Worm (Caenorhabditis elegans): ENCODE measurements around the gene tgn-38.

Gene tgn-38

DNA sequence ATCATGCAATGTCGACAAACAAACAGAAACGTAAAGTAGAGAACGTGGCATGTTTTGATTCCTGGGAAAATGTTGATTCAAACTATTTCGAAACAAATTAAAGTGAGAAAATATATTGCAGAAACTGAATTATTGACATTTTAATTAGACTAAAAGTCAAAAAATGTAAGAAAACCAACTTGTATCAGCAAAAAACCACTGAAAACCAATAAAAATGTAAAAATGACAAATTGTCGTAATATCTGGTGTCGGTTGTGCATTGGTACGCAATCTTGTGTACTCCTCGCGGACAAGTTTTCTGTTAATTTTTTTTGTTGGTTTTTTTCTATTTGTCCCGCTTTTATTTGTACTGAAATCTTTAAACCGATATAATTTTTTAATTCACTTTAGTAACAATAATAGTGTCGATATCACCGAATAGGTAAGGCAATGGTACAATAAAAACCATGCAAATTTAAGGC is 778 bp upstream of the tgn-38 start, which contains the start of gene T12G3.11:
TSS of gene T12G3.11 (minus strand) at position 51 of the 461 bp plus-strand sequence.
- TF ChIP-seq lsy-2 (tag; optimal IDR thresholded peaks at IDR 0.05), result peak; percentile 52
- TF ChIP-seq ces-1 (GFP tag; optimal IDR thresholded peaks at IDR 0.05), result peak; percentile 14
- no peak for TF ChIP-seq cnd-1 (tag; optimal IDR thresholded peaks at IDR 0.05)

DNA sequence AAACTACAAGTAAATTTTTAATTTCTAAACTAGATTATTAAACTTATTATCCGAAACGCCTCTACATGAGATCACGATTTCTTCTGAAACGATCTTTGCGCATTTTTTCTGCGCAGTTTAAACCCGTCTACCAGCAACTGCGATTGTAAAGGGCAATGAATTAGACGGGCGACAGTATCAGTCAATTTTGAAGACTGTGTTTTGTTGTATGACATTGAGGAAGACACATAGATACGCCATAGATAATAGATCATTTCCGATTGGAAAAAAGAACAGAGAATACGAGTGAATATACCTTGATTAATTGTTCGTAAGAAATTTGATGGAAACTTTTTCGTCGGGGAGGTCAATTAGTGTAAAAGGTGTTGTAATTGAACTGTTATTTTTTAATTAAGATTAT is 7.6 kb downstream of the tgn-38 start:
- TF ChIP-seq elt-3 (tag; optimal IDR thresholded peaks at IDR 0.05), result no peak
- peak; percentile 20 for TF ChIP-seq elt-1 (tag; optimal IDR thresholded peaks at IDR 0.05; ENCODE audit: borderline replicate concordance, insufficient read depth)
- TF ChIP-seq pha-4 (tag; optimal IDR thresholded peaks at IDR 0.05), result no peak
- no peak for TF ChIP-seq ceh-43 (GFP tag; optimal IDR thresholded peaks at IDR 0.05)
- no peak for TF ChIP-seq blmp-1 (tag; optimal IDR thresholded peaks at IDR 0.05)
- TF ChIP-seq nhr-237 (tag; optimal IDR thresholded peaks at IDR 0.05), result no peak

DNA sequence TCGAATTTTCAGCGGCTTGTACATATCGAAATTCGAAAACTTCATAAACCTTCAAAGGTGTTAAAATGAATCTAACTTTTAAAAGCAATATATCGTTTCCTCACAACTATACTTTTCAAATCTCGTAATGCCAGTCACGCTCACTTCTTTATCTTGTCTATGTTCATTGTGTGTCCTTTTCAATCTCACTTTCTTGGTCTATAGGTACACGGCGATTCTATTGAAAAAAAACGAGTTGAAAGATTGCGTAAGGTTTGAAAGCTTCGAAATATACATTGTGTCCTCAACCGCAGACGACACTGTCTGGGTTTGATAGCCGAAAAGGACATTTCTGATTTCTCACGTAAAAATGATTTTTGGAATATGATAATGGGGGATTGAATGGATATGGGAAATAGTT is 10.1 kb downstream of the tgn-38 start:
- TF ChIP-seq blmp-1 (tag; optimal IDR thresholded peaks at IDR 0.05), result no peak
- no peak for TF ChIP-seq unc-39 (tag; optimal IDR thresholded peaks at IDR 0.05)
- no peak for TF ChIP-seq nhr-28 (tag; optimal IDR thresholded peaks at IDR 0.05)
- no peak for TF ChIP-seq hlh-1 (tag; optimal IDR thresholded peaks at IDR 0.05)
- TF ChIP-seq bed-3 (GFP tag; optimal IDR thresholded peaks at IDR 0.05), result no peak
- no peak for TF ChIP-seq nhr-76 (tag; optimal IDR thresholded peaks at IDR 0.05)
- TF ChIP-seq nhr-12 (tag; optimal IDR thresholded peaks at IDR 0.05), result no peak

ce11 chrIV:12015586-12015985 is 13.4 kb downstream of the tgn-38 start, which contains the start of gene lips-6:
lips-6 (minus strand) TSS chrIV:12015686.
- TF ChIP-seq zip-8 (tag; optimal IDR thresholded peaks at IDR 0.05), result no peak
- TF ChIP-seq flh-1 (GFP tag; optimal IDR thresholded peaks at IDR 0.05), result no peak
- no peak for TF ChIP-seq sem-2 (GFP tag; optimal IDR thresholded peaks at IDR 0.05)
- TF ChIP-seq unc-62 (GFP tag; optimal IDR thresholded peaks at IDR 0.05), result no peak
- no peak for TF ChIP-seq cnd-1 (tag; optimal IDR thresholded peaks at IDR 0.05)

DNA sequence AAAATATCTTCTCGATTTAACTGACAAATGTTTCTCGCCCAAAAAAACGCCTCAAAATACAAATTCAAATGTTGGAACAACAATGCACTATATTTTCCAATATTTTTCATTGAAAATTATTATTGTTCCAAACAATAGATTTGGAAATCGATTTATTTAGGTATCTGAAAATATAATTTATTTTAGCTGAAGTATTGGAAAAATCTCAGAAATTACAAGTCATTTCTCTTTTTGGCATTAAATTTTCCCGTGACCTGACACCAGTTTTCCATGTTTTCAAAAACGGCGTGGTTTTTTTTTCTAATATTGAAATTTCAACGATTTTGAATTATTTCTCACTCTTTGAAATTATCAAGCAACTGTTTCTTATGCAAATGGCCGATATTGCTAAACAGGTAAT is 15.9 kb downstream of the tgn-38 start, which contains the start of gene spe-17:
TSS of gene spe-17 (plus strand) at position 301 of the 400 bp plus-strand sequence.
- TF ChIP-seq mls-2 (tag; optimal IDR thresholded peaks at IDR 0.05), result no peak

- TF ChIP-seq drap-1 (GFP tag; optimal IDR thresholded peaks at IDR 0.05), result peak; percentile 7
- no peak for TF ChIP-seq ham-2 (GFP tag; optimal IDR thresholded peaks at IDR 0.05)
- TF ChIP-seq unc-120 (tag; optimal IDR thresholded peaks at IDR 0.05; ENCODE audit: poor library complexity, severe bottlenecking), result peak; percentile 89
- TF ChIP-seq unc-62 (GFP tag; optimal IDR thresholded peaks at IDR 0.05), result peak; percentile 90
Measured at ce11 chrIV:12012439-12013003, 16.5 kb downstream of the tgn-38 start.

- TF ChIP-seq tbx-8 (GFP tag; optimal IDR thresholded peaks at IDR 0.05), result no peak
- no peak for TF ChIP-seq lin-32 (GFP tag; optimal IDR thresholded peaks at IDR 0.05)
- no peak for TF ChIP-seq elt-1 (tag; optimal IDR thresholded peaks at IDR 0.05; ENCODE audit: borderline replicate concordance, insufficient read depth)
- TF ChIP-seq mls-2 (tag; optimal IDR thresholded peaks at IDR 0.05), result no peak
- no peak for TF ChIP-seq nhr-76 (tag; optimal IDR thresholded peaks at IDR 0.05)
- TF ChIP-seq ceh-39 (tag; optimal IDR thresholded peaks at IDR 0.05), result no peak
- TF ChIP-seq sptf-1 (tag; optimal IDR thresholded peaks at IDR 0.05), result no peak
- no peak for TF ChIP-seq ceh-83 (GFP tag; optimal IDR thresholded peaks at IDR 0.05)
- TF ChIP-seq ceh-43 (GFP tag; optimal IDR thresholded peaks at IDR 0.05), result no peak
Measured at ce11 chrIV:12010859-12011258, 18.1 kb downstream of the tgn-38 start, which contains the start of the genes ZK617.26 and unc-22. ZK617.26 (minus strand) TSS chrIV:12010959. unc-22 (minus strand) TSS chrIV:12011007.
